Fruit fly (Drosophila melanogaster): Measurements from ENCODE around the gene CG32512.

CG32512 gene

DNA sequence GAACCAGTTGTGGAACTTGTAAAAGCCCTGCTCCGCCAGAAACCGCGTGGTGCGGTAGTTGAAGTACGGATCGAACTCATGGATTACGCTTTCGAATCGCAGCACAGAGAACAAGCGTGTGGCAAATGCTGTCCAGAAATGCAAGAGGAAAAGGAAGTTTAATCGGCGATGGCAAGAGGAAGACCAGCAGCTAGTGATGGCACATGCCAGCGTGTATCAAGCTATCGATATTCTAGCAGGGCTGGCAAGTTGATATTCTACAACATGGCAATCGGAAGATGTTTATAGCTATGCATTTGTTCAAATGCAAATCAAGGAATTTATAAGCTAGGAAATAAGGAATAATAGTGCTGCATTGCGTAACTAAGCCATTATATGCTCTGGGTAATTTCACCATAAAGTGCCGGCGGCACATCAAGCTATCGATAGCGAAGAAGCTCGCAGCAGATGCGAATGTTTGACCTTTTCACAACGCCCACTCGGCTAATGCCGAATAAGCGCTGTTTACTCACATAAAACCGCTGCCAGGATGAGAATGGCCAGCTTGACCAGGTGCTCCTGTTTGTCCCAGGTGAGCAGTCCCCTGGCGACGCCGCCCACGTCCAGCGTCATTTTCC is 14.1 kb downstream of the CG32512 start (continued):
- TF ChIP-seq CG12769 (tag; optimal IDR thresholded peaks at IDR 0.05) (peak; percentile 79), chif (GFP tag; optimal IDR thresholded peaks at IDR 0.05) (peak; percentile 47 to 59), GATAe (GFP tag; conservative IDR thresholded peaks at IDR 0.05) (no peak), dan (GFP tag; IDR thresholded peaks at IDR 0.05) (no peak), CG6765 (GFP tag; optimal IDR thresholded peaks at IDR 0.05) (peak; percentile 89), CG13296 (GFP tag; optimal IDR thresholded peaks at IDR 0.05) (peak; percentile 88), croc (GFP tag; conservative IDR thresholded peaks at IDR 0.05) (no peak; the same call in 2 of the 3 replicates), CG10366 (GFP tag; IDR thresholded peaks at IDR 0.05) (peak; percentile 46), D19A (tag; optimal IDR thresholded peaks at IDR 0.05) (peak; percentile 32), CG11695 (GFP tag; IDR thresholded peaks at IDR 0.05) (no peak), otp (GFP tag; IDR thresholded peaks at IDR 0.05) (peak; percentile 88), CG9609 (GFP tag; optimal IDR thresholded peaks at IDR 0.05) (peak; percentile 55), ab (GFP tag; optimal IDR thresholded peaks at IDR 0.05) (peak; percentile 43), salm (tag; optimal IDR thresholded peaks at IDR 0.05) (peak; percentile 60), CG3407 (GFP tag; optimal IDR thresholded peaks at IDR 0.05) (peak; percentile 44), CG31441 (GFP tag; IDR thresholded peaks at IDR 0.05) (peak; percentile 64), CG6272 (GFP tag; IDR thresholded peaks at IDR 0.05) (peak; percentile 48; the same call in 1 of the 2 replicates), Hr39 (optimal IDR thresholded peaks at IDR 0.05) (no peak), danr (GFP tag; IDR thresholded peaks at IDR 0.05) (no peak), CG6683 (GFP tag; optimal IDR thresholded peaks at IDR 0.05) (peak; percentile 61), yki (optimal IDR thresholded peaks at IDR 0.05) (no peak), CG2712 (tag; optimal IDR thresholded peaks at IDR 0.05) (peak; percentile 58), CG11723 (GFP tag; optimal IDR thresholded peaks at IDR 0.05) (peak; percentile 76), sna (GFP tag; IDR thresholded peaks at IDR 0.05; ENCODE audit: partially characterized antibody) (peak; percentile 73), toy (GFP tag; IDR thresholded peaks at IDR 0.05) (peak; percentile 47; the same call in 1 of the 2 replicates), CG10321 (GFP tag; IDR thresholded peaks at IDR 0.05) (0 out of 2 replicates have a peak, but pooled peaks have one; percentile 26), CG17802 (tag; optimal IDR thresholded peaks at IDR 0.05) (peak; percentile 56), CG7928 (GFP tag; optimal IDR thresholded peaks at IDR 0.05) (peak; percentile 89), odd (GFP tag; optimal IDR thresholded peaks at IDR 0.05) (peak; percentile 83), so (GFP tag; IDR thresholded peaks at IDR 0.05) (peak; percentile 76), oc (tag; optimal IDR thresholded peaks at IDR 0.05) (peak; percentile 56), CG4820 (GFP tag; optimal IDR thresholded peaks at IDR 0.05) (peak; percentile 27), Gsc (GFP tag; IDR thresholded peaks at IDR 0.05) (no peak), CHES-1-like (GFP tag; optimal IDR thresholded peaks at IDR 0.05) (peak; percentile 76), CG14710 (tag; optimal IDR thresholded peaks at IDR 0.05) (peak; percentile 44), NfI (GFP tag; optimal IDR thresholded peaks at IDR 0.05) (peak; percentile 87), nerfin-1 (tag; optimal IDR thresholded peaks at IDR 0.05) (peak; percentile 69), H15 (GFP tag; IDR thresholded peaks at IDR 0.05) (0 out of 3 replicates have a peak, but pooled peaks have one; percentile 39), CG16815 (GFP tag; optimal IDR thresholded peaks at IDR 0.05) (no peak), CG6689 (GFP tag; IDR thresholded peaks at IDR 0.05) (peak; percentile 24; the same call in 1 of the 2 replicates), tup (GFP tag; optimal IDR thresholded peaks at IDR 0.05) (no peak), tll (GFP tag; optimal IDR thresholded peaks at IDR 0.05) (no peak), wek (GFP tag; optimal IDR thresholded peaks at IDR 0.05) (peak; percentile 89), gce (GFP tag; IDR thresholded peaks at IDR 0.05) (peak; percentile 87), Dad (GFP tag; optimal IDR thresholded peaks at IDR 0.05) (peak; percentile 75), CG4404 (GFP tag; IDR thresholded peaks at IDR 0.05) (0 out of 2 replicates have a peak, but pooled peaks have one; percentile 17), CG1602 (GFP tag; optimal IDR thresholded peaks at IDR 0.05) (no peak), CrebB (tag; optimal IDR thresholded peaks at IDR 0.05) (peak; percentile 88), HLH54F (GFP tag; optimal IDR thresholded peaks at IDR 0.05) (peak; percentile 55), CG10209 (GFP tag; optimal IDR thresholded peaks at IDR 0.05) (peak; percentile 70)

Data from whole organism, embryonic.